Fruit fly (Drosophila melanogaster): Measurements from ENCODE around the gene CG15432.

DNA sequence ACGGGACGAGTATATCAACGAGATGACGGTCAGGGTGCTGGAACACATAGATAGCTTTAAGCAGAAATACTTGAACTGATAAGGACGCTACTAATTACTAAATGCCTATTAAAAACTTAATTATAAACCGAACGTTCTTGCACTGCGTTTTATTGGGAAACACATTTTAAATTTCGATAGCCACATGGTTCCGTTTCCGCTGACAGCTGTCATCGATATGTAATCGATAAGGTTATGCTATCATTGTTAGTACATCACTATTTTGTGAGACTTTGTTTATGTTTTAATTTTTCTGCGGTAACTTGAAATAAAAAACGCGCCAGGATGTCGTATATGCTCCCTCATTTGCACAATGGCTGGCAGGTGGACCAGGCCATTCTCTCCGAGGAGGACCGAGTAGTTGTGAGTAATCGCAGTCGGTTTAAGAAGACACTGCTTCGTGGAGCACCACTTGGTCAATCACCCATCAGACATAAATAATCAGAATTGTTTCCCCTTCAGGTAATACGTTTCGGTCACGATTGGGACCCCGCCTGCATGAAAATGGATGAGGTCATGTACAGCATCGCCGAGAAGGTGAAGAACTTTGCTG, 39.0 kb upstream of the CG15432 start, which contains the start of gene Dim1:
- no peak for TF ChIP-seq D1 (tag; optimal IDR thresholded peaks at IDR 0.05)
- no peak for TF ChIP-seq CG8301 (tag; optimal IDR thresholded peaks at IDR 0.05)
- TF ChIP-seq CG13204 (GFP tag; optimal IDR thresholded peaks at IDR 0.05) = no peak
- no peak for TF ChIP-seq EcR (GFP tag; optimal IDR thresholded peaks at IDR 0.05)
- TF ChIP-seq CG12605 (GFP tag; IDR thresholded peaks at IDR 0.05) = peak; percentile 37; the same call in 1 of the 2 replicates
- no peak for TF ChIP-seq rn (GFP tag; IDR thresholded peaks at IDR 0.05)
- no peak for TF ChIP-seq CG8159 (tag; optimal IDR thresholded peaks at IDR 0.05)
- TF ChIP-seq CG9948 (tag; optimal IDR thresholded peaks at IDR 0.05) = no peak
- no peak for TF ChIP-seq Snoo (tag; optimal IDR thresholded peaks at IDR 0.05)
- peak; percentile 57; the same call in 2 of the 3 replicates for TF ChIP-seq CG4496 (GFP tag; IDR thresholded peaks at IDR 0.05)
